Fruit fly (Drosophila melanogaster) whole organism, wandering third instar larva: ENCODE data around the gene CG15695.

Experiments
- CG32264 ChIP-seq: fragments of 200-800 bp; sonication (Bioruptor generic); optimal IDR thresholded peaks from 2 replicates; lab custom pipeline; 2016; ENCODE audit warnings: missing biosample characterization, missing genetic modification characterization
- CrebA ChIP-seq: fragments of 200-800 bp; sonication (Bioruptor generic); optimal IDR thresholded peaks from 2 replicates; lab custom pipeline; 2016; ENCODE audit warnings: missing biosample characterization, mild to moderate bottlenecking, missing genetic modification characterization, borderline replicate concordance
- Dfd ChIP-seq: fragments of >200 bp; optimal IDR thresholded peaks from 2 replicates; lab custom pipeline; 2017; ENCODE audit warnings: missing biosample characterization, missing genetic modification characterization
- Dif ChIP-seq: fragments of 200-275, 200-300 bp; sonication (Bioruptor generic); optimal IDR thresholded peaks from 2 replicates; lab custom pipeline; 2018; ENCODE audit warnings: missing biosample characterization, missing genetic modification characterization; ENCODE audit not compliant: partially characterized antibody
- GATAd ChIP-seq: sonication (Bioruptor generic); optimal IDR thresholded peaks from 2 replicates; lab custom pipeline; 2016; ENCODE audit warnings: missing biosample characterization, missing genetic modification characterization
- HLH106 ChIP-seq: fragments of 200-800 bp; optimal IDR thresholded peaks from 3 replicates; lab custom pipeline; 2019; ENCODE audit warnings: missing biosample characterization, mild to moderate bottlenecking, missing genetic modification characterization, moderate library complexity
- Hnf4 ChIP-seq: fragments of 200-800 bp; sonication (Bioruptor generic); optimal IDR thresholded peaks from 2 replicates; lab custom pipeline; 2016; ENCODE audit warnings: missing biosample characterization, mild to moderate bottlenecking, missing genetic modification characterization
- Hr78 ChIP-seq: fragments of >200 bp; optimal IDR thresholded peaks from 2 replicates; lab custom pipeline; 2017; ENCODE audit warnings: missing biosample characterization, missing genetic modification characterization
- Mio ChIP-seq: sonication (Bioruptor generic); optimal IDR thresholded peaks from 2 replicates; lab custom pipeline; 2016; ENCODE audit warnings: missing biosample characterization, missing genetic modification characterization
- Myc ChIP-seq: fragments of >200 bp; optimal IDR thresholded peaks from 2 replicates; lab custom pipeline; 2017
- Rel ChIP-seq, 2 experiments: fragments of 200-800 bp; sonication (Bioruptor generic) in 1 of 2; optimal IDR thresholded peaks; 2 replicates in 1 of 2; 3 replicates in 1 of 2; lab custom pipeline; 2016 to 2019; ENCODE audit warnings: mild to moderate bottlenecking in 2 of 2, missing biosample characterization in 2 of 2, missing genetic modification characterization in 2 of 2, moderate library complexity in 1 of 2
- Sp1 ChIP-seq: fragments of 200-800 bp; sonication (Bioruptor generic); optimal IDR thresholded peaks from 3 replicates; lab custom pipeline; 2019; ENCODE audit warnings: missing biosample characterization, mild to moderate bottlenecking, missing genetic modification characterization, moderate library complexity
- Vsx2 ChIP-seq: fragments of 200-300, 225-300 bp; sonication (Bioruptor generic); optimal IDR thresholded peaks from 2 replicates; lab custom pipeline; 2018; ENCODE audit warnings: missing biosample characterization, missing genetic modification characterization; ENCODE audit not compliant: partially characterized antibody
- br ChIP-seq: fragments of 200-800 bp; sonication (Bioruptor generic); optimal IDR thresholded peaks from 2 replicates; lab custom pipeline; 2016; ENCODE audit warnings: missing biosample characterization, missing genetic modification characterization
- brk ChIP-seq: fragments of 200-800 bp; sonication (Bioruptor generic); optimal IDR thresholded peaks from 2 replicates; lab custom pipeline; 2016; ENCODE audit warnings: missing biosample characterization, mild to moderate bottlenecking, missing genetic modification characterization
- dl ChIP-seq, 2 experiments: fragments of 175-275, 200-275 bp in 1 of 2; fragments of 200-275 bp in 1 of 2; sonication (Bioruptor generic); optimal IDR thresholded peaks; lab custom pipeline; 2018; ENCODE audit warnings: mild to moderate bottlenecking in 2 of 2, missing biosample characterization in 2 of 2, missing genetic modification characterization in 2 of 2, moderate library complexity in 2 of 2; ENCODE audit not compliant: partially characterized antibody in 2 of 2, insufficient read depth in 1 of 2
- dmrt93B ChIP-seq: fragments of 200-800 bp; sonication (Bioruptor generic); optimal IDR thresholded peaks from 2 replicates; lab custom pipeline; 2018; ENCODE audit warnings: missing biosample characterization, mild to moderate bottlenecking, missing genetic modification characterization
- dsf ChIP-seq: sonication (Bioruptor generic); optimal IDR thresholded peaks from 2 replicates; lab custom pipeline; 2016; ENCODE audit warnings: missing biosample characterization, missing genetic modification characterization, borderline replicate concordance
- ey ChIP-seq: fragments of 200-800 bp; sonication (Bioruptor generic); optimal IDR thresholded peaks from 2 replicates; lab custom pipeline; 2016; ENCODE audit warnings: missing biosample characterization, missing genetic modification characterization
- foxo ChIP-seq, 2 experiments: fragments of 200-800 bp; sonication (Bioruptor generic); optimal IDR thresholded peaks; 2 replicates in 1 of 2; 3 replicates in 1 of 2; lab custom pipeline; 2016 to 2017; ENCODE audit warnings: missing biosample characterization in 2 of 2, missing genetic modification characterization in 2 of 2
- fru ChIP-seq: fragments of 200-800 bp; sonication (Bioruptor generic); optimal IDR thresholded peaks from 3 replicates; lab custom pipeline; 2016; ENCODE audit warnings: missing biosample characterization, mild to moderate bottlenecking, missing genetic modification characterization
- h ChIP-seq: fragments of 200-800 bp; sonication (Bioruptor generic); optimal IDR thresholded peaks from 3 replicates; lab custom pipeline; 2016; ENCODE audit warnings: missing biosample characterization, mild to moderate bottlenecking, missing genetic modification characterization
- jim ChIP-seq: fragments of 175-275, 200-325 bp; sonication (Bioruptor generic); optimal IDR thresholded peaks from 2 replicates; lab custom pipeline; 2016; ENCODE audit warnings: missing biosample characterization, mild to moderate bottlenecking, missing genetic modification characterization
- lola ChIP-seq: fragments of >200 bp; optimal IDR thresholded peaks from 2 replicates; lab custom pipeline; 2017; ENCODE audit warnings: missing biosample characterization, missing genetic modification characterization
- pan ChIP-seq: fragments of >200 bp; optimal IDR thresholded peaks from 2 replicates; lab custom pipeline; 2017
- rgr ChIP-seq: fragments of 200-800 bp; sonication (Bioruptor generic); optimal IDR thresholded peaks from 3 replicates; lab custom pipeline; 2016; ENCODE audit warnings: missing biosample characterization, mild to moderate bottlenecking, missing genetic modification characterization
- sv ChIP-seq: fragments of 200-800 bp; sonication (Bioruptor generic); optimal IDR thresholded peaks from 3 replicates; lab custom pipeline; 2016; ENCODE audit warnings: missing biosample characterization, missing genetic modification characterization
- tai ChIP-seq: sonication (Bioruptor generic); optimal IDR thresholded peaks from 2 replicates; lab custom pipeline; 2016; ENCODE audit warnings: missing biosample characterization, missing genetic modification characterization
- usp ChIP-seq: fragments of >200 bp; optimal IDR thresholded peaks from 2 replicates; lab custom pipeline; 2017; ENCODE audit warnings: missing biosample characterization, missing genetic modification characterization

CG15695 gene

DNA sequence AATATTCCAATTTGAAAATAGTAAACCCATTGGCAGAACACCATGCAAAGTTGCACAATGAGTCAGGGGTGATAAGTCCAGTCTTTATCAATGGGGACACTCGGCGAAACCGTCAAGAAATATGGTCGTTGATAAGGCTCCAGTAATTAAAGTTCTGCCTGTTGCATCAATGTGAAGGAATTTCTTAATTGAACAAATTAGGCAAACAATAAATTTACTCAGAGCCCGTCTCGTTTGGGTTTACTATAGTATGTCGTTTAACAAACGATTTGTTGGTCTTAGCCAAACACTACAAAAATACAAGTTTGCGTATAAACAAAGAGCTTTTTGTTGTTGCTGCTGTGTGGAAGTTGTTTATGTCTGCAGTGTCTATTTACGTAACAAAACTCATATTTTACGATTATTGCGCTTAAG is 7.2 kb upstream of the CG15695 start:
- TF ChIP-seq ey (GFP tag; lab: Kevin White, UChicago) (no peak), CrebA (no peak), brk (GFP tag; lab: Kevin White, UChicago) (no peak), Dfd (GFP tag; lab: Kevin White, UChicago) (no peak), sv (GFP tag; lab: Kevin White, UChicago) (no peak), fru (GFP tag; lab: Kevin White, UChicago) (no peak), GATAd (GFP tag; lab: Kevin White, UChicago) (no peak), dl (GFP tag; optimal IDR thresholded peaks at IDR 0.05; lab: Kevin White, UChicago; ENCODE audit: insufficient read depth in 1 of 2, partially characterized antibody in 2 of 2) (no peak), dsf (GFP tag; lab: Kevin White, UChicago) (no peak), Mio (GFP tag; lab: Kevin White, UChicago) (no peak), Rel (GFP tag; optimal IDR thresholded peaks at IDR 0.05; lab: Kevin White, UChicago) (no peak), Rel (tag; optimal IDR thresholded peaks at IDR 0.05; lab: Kevin White, UChicago) (no peak), pan (lab: Kevin White, UChicago) (no peak), rgr (GFP tag; lab: Kevin White, UChicago) (no peak), Vsx2 (GFP tag; lab: Kevin White, UChicago) (no peak), Myc (lab: Kevin White, UChicago) (no peak)

DNA sequence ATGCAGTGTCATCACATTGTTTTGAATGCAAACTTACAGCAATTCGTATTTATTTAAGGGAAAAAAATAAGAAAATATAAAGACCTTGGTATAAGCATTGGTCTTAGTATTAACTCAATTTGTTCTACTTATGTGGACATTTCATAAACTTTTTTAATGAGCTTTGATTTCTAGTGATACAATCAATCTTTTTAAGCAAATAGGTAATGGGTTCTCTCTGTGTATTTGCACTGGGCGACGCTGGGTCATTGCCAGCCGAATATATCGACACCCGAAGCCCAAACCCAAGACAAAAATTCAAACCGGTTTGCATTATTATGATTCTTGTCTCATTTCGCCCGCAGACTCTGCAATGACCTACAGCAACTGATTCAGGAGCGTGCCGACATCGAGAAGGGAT is 6.4 kb upstream of the CG15695 start:
- TF ChIP-seq Hnf4 (GFP tag; lab: Kevin White, UChicago): peak; percentile 24
- peak; percentile 18 for TF ChIP-seq fru (GFP tag; lab: Kevin White, UChicago)
- no peak for TF ChIP-seq ey (GFP tag; lab: Kevin White, UChicago)

DNA sequence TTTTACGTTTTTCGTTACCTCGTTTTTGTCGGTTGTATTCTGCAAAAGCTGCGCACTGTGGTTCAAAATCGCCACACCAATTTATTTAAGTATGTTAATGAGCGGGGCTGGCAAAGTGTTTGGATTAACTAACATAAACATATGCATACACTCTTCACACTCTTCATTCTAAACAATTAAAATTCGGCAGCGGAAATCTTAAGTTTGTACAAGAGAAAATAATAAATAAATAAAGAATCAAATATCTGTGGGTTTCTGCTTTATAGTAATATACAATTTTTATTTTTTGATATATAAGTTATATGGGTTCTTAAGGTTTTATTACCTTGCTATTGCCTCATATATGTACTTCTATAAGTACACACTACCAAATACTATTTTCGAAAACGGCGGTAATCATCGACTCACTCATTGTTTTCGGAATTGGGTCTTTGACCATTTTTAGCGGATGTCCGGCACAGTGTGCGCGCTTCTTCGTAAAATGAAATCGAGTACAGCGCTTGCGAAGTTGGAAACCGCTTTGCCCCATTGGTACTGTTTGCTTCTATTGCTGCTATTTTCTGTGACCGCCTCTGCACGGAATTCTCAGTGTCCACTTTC is 5.6 kb upstream of the CG15695 start:
- TF ChIP-seq ey (GFP tag; lab: Kevin White, UChicago) (no peak), foxo (GFP tag; optimal IDR thresholded peaks at IDR 0.05; lab: Kevin White, UChicago) (peak in 1 of 2 experiments; percentile 21)

DNA sequence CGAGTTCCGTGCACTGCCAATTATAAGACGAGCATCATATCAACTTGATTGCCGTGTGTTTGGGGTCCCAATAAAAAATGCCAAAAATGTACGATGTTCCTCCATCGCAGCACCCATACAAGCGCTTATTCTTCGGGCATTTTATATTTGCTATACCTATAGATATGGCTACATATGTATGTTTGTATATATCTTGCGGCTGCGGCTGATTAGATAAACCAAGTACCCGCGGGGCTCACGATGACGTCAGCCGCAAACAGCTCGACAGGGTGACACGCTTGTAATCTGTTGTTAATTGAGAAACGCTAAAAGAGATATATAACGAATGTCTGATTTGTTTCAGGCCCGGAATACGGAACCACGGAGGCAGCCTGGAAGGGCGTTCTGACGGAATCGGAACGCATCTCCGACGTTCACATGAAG is 4.7 kb upstream of the CG15695 start:
- no peak for TF ChIP-seq lola
- TF ChIP-seq Rel (GFP tag; optimal IDR thresholded peaks at IDR 0.05; lab: Kevin White, UChicago): no peak
- TF ChIP-seq Rel (tag; optimal IDR thresholded peaks at IDR 0.05; lab: Kevin White, UChicago): peak; percentile 26
- TF ChIP-seq h: peak; percentile 46

DNA sequence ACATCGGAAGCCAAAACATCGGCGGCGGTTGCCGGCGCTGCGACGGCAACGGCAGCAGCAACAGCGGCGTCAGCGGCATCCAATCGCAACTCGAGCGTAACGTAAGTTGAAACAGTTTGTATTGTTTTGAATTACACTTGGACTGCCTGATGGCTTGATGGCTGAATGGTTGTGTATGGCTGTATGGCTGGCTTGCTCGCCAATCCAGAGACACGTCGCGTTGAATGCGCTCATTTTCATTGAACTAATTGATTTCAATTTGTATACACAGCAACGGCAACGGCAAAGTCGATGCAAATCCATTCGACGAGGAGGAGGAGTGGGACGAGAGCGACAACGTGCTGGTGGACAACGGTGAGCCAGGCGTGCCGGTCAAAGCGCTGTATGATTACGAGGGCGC is 3.2 kb upstream of the CG15695 start:
- TF ChIP-seq sv (GFP tag; lab: Kevin White, UChicago) (no peak), usp (GFP tag; lab: Kevin White, UChicago) (no peak), pan (lab: Kevin White, UChicago) (no peak), HLH106 (tag; lab: Kevin White, UChicago) (no peak), Sp1 (GFP tag; lab: Kevin White, UChicago) (no peak), foxo (GFP tag; optimal IDR thresholded peaks at IDR 0.05; lab: Kevin White, UChicago) (no peak), Mio (GFP tag; lab: Kevin White, UChicago) (no peak), Hr78 (GFP tag; lab: Kevin White, UChicago) (no peak), dmrt93B (no peak)

DNA sequence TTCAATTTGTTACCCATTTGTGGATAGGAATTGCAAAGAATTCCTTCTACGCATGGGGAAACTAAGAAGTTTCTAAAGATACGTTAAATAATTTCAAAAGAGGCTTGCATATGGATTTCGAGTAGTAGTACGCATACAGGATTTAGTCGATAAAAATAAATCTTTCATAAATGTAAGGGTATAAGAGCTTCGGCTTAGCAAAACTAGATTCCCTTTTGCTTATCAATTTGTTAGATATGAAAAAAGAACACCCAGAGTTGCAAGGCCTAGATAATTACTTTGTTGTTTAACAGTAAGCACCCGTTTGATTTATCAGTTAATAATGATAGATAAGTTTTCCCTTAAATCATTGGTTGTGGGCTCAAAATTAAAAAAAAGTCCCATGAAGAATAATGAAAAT is 3.6 kb downstream of the CG15695 start:
- TF ChIP-seq h: no peak
- TF ChIP-seq br: no peak
- no peak for TF ChIP-seq HLH106 (tag; lab: Kevin White, UChicago)
- TF ChIP-seq dl (GFP tag; optimal IDR thresholded peaks at IDR 0.05; lab: Kevin White, UChicago; ENCODE audit: insufficient read depth in 1 of 2, partially characterized antibody in 2 of 2): no peak
- no peak for TF ChIP-seq usp (GFP tag; lab: Kevin White, UChicago)
- no peak for TF ChIP-seq CG32264 (GFP tag; lab: Kevin White, UChicago)
- no peak for TF ChIP-seq Dif (GFP tag; lab: Kevin White, UChicago)
- no peak for TF ChIP-seq tai (GFP tag; lab: Kevin White, UChicago)
- no peak for TF ChIP-seq CrebA
- no peak for TF ChIP-seq Sp1 (GFP tag; lab: Kevin White, UChicago)
- no peak for TF ChIP-seq lola
- TF ChIP-seq Rel (GFP tag; optimal IDR thresholded peaks at IDR 0.05; lab: Kevin White, UChicago): no peak
- TF ChIP-seq Rel (tag; optimal IDR thresholded peaks at IDR 0.05; lab: Kevin White, UChicago): no peak
- no peak for TF ChIP-seq Dfd (GFP tag; lab: Kevin White, UChicago)
- no peak for TF ChIP-seq fru (GFP tag; lab: Kevin White, UChicago)
- no peak for TF ChIP-seq Vsx2 (GFP tag; lab: Kevin White, UChicago)
- no peak for TF ChIP-seq jim (GFP tag; lab: Kevin White, UChicago)
- TF ChIP-seq ey (GFP tag; lab: Kevin White, UChicago): no peak
- no peak for TF ChIP-seq sv (GFP tag; lab: Kevin White, UChicago)
